Worm (Caenorhabditis elegans): ENCODE results near the gene B0035.15.

The B0035.15 gene

DNA sequence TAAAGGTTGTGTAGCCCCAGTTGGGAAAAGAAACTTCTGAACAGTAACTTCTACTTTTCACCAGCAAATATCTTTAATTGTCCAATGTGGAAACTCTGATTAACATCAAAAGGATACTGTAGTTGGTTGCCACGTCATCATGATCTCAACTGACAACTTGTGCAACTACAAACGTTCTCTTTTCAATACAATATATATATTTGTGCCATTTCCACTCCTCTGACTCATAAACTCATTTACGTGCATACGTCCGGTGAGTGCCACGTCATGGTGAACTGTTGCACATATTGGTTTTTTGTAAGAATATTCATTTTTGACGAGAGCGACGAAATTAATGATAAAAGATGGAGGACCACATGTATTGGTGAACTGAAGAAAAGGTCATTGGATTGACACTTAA is 9.7 kb upstream of the B0035.15 start:
- no peak for TF ChIP-seq hlh-1 (tag; optimal IDR thresholded peaks at IDR 0.05)
- TF ChIP-seq ztf-11 (tag; optimal IDR thresholded peaks at IDR 0.05): no peak
- no peak for TF ChIP-seq elt-3 (tag; optimal IDR thresholded peaks at IDR 0.05)
- TF ChIP-seq ceh-83 (GFP tag; optimal IDR thresholded peaks at IDR 0.05): no peak
- TF ChIP-seq ham-2 (GFP tag; optimal IDR thresholded peaks at IDR 0.05): no peak
- no peak for TF ChIP-seq sptf-1 (tag; optimal IDR thresholded peaks at IDR 0.05)
- no peak for TF ChIP-seq nhr-76 (tag; optimal IDR thresholded peaks at IDR 0.05)
- TF ChIP-seq ceh-39 (tag; optimal IDR thresholded peaks at IDR 0.05): no peak
- no peak for TF ChIP-seq drap-1 (GFP tag; optimal IDR thresholded peaks at IDR 0.05)
- no peak for TF ChIP-seq lsy-2 (tag; optimal IDR thresholded peaks at IDR 0.05)
- no peak for TF ChIP-seq nhr-237 (tag; optimal IDR thresholded peaks at IDR 0.05)
- TF ChIP-seq M03D4.4 (tag; optimal IDR thresholded peaks at IDR 0.05): no peak
- no peak for TF ChIP-seq nhr-12 (tag; optimal IDR thresholded peaks at IDR 0.05)
- no peak for TF ChIP-seq lin-13 (tag; optimal IDR thresholded peaks at IDR 0.05)
- TF ChIP-seq unc-39 (tag; optimal IDR thresholded peaks at IDR 0.05): no peak
- no peak for TF ChIP-seq pha-4 (tag; optimal IDR thresholded peaks at IDR 0.05)
- no peak for TF ChIP-seq unc-62 (GFP tag; optimal IDR thresholded peaks at IDR 0.05)
- no peak for TF ChIP-seq unc-120 (tag; optimal IDR thresholded peaks at IDR 0.05; ENCODE audit: poor library complexity, severe bottlenecking)
- TF ChIP-seq nhr-2 (tag; optimal IDR thresholded peaks at IDR 0.05): no peak

ce11 chrIV:11306548-11306947 is 8.5 kb upstream of the B0035.15 start, which contains the start of gene B0035.13:
TSS of gene B0035.13 (minus strand) at chrIV:11306720.
- no peak for TF ChIP-seq ztf-11 (tag; optimal IDR thresholded peaks at IDR 0.05)
- no peak for TF ChIP-seq ceh-39 (tag; optimal IDR thresholded peaks at IDR 0.05)
- TF ChIP-seq unc-39 (tag; optimal IDR thresholded peaks at IDR 0.05): no peak
- TF ChIP-seq nhr-12 (tag; optimal IDR thresholded peaks at IDR 0.05): no peak
- TF ChIP-seq M03D4.4 (tag; optimal IDR thresholded peaks at IDR 0.05): no peak
- TF ChIP-seq ham-2 (GFP tag; optimal IDR thresholded peaks at IDR 0.05): no peak
- TF ChIP-seq nhr-28 (tag; optimal IDR thresholded peaks at IDR 0.05): no peak
- no peak for TF ChIP-seq pha-4 (tag; optimal IDR thresholded peaks at IDR 0.05)
- TF ChIP-seq mls-2 (tag; optimal IDR thresholded peaks at IDR 0.05): no peak
- TF ChIP-seq tbx-8 (GFP tag; optimal IDR thresholded peaks at IDR 0.05): no peak
- no peak for TF ChIP-seq snpc-4 (tag; optimal IDR thresholded peaks at IDR 0.05)

ce11 chrIV:11304970-11305369 is 6.9 kb upstream of the B0035.15 start:
- TF ChIP-seq nhr-237 (tag; optimal IDR thresholded peaks at IDR 0.05): no peak
- TF ChIP-seq lsy-2 (tag; optimal IDR thresholded peaks at IDR 0.05): no peak
- no peak for TF ChIP-seq sptf-1 (tag; optimal IDR thresholded peaks at IDR 0.05)
- TF ChIP-seq ces-1 (GFP tag; optimal IDR thresholded peaks at IDR 0.05): no peak
- TF ChIP-seq lin-32 (GFP tag; optimal IDR thresholded peaks at IDR 0.05): no peak
- TF ChIP-seq ceh-83 (GFP tag; optimal IDR thresholded peaks at IDR 0.05): no peak
- no peak for TF ChIP-seq nhr-12 (tag; optimal IDR thresholded peaks at IDR 0.05)
- no peak for TF ChIP-seq tbx-8 (GFP tag; optimal IDR thresholded peaks at IDR 0.05)
- no peak for TF ChIP-seq nhr-28 (tag; optimal IDR thresholded peaks at IDR 0.05)
- no peak for TF ChIP-seq snpc-4 (tag; optimal IDR thresholded peaks at IDR 0.05)
- TF ChIP-seq sem-2 (GFP tag; optimal IDR thresholded peaks at IDR 0.05): no peak
- TF ChIP-seq ceh-43 (GFP tag; optimal IDR thresholded peaks at IDR 0.05): no peak
- TF ChIP-seq ceh-39 (tag; optimal IDR thresholded peaks at IDR 0.05): no peak

- no peak for TF ChIP-seq drap-1 (GFP tag; optimal IDR thresholded peaks at IDR 0.05)
- no peak for TF ChIP-seq elt-3 (tag; optimal IDR thresholded peaks at IDR 0.05)
- no peak for TF ChIP-seq nhr-2 (tag; optimal IDR thresholded peaks at IDR 0.05)
- TF ChIP-seq unc-39 (tag; optimal IDR thresholded peaks at IDR 0.05): no peak
- no peak for TF ChIP-seq cnd-1 (tag; optimal IDR thresholded peaks at IDR 0.05)
- no peak for TF ChIP-seq tbx-8 (GFP tag; optimal IDR thresholded peaks at IDR 0.05)
- TF ChIP-seq ceh-39 (tag; optimal IDR thresholded peaks at IDR 0.05): no peak
- TF ChIP-seq mls-2 (tag; optimal IDR thresholded peaks at IDR 0.05): no peak
- no peak for TF ChIP-seq hlh-1 (tag; optimal IDR thresholded peaks at IDR 0.05)
- no peak for TF ChIP-seq ces-1 (GFP tag; optimal IDR thresholded peaks at IDR 0.05)
- no peak for TF ChIP-seq nhr-237 (tag; optimal IDR thresholded peaks at IDR 0.05)
- no peak for TF ChIP-seq nhr-28 (tag; optimal IDR thresholded peaks at IDR 0.05)
These were observed 1.3 kb downstream of the B0035.15 start, which contains the start of gene mttu-1 for ce11 chrIV:11296787-11297186. TSS of gene mttu-1 (minus strand) at chrIV:11296887.

DNA sequence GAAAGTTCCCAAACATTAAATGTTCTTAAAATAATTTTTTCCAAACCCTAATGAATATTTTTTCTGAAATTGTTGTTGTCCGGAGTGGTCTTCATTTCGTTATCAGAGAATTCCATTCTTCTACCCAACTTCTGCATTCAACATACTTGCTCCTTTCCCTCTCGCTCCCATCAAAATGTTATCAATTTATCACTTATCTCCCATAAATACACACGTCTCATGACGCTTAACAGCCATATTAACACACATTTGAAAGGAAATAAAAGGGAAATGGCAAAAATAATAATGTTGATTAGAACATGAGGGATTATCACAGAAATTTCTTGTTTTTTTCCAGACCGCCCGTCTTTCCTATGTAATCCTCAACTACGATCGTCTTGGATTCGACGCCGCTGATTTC is 9.1 kb downstream of the B0035.15 start:
- no peak for TF ChIP-seq sem-2 (GFP tag; optimal IDR thresholded peaks at IDR 0.05)
- no peak for TF ChIP-seq ceh-83 (GFP tag; optimal IDR thresholded peaks at IDR 0.05)
- no peak for TF ChIP-seq lin-13 (tag; optimal IDR thresholded peaks at IDR 0.05)
- TF ChIP-seq sptf-1 (tag; optimal IDR thresholded peaks at IDR 0.05): no peak
- TF ChIP-seq nhr-237 (tag; optimal IDR thresholded peaks at IDR 0.05): no peak
- TF ChIP-seq nhr-2 (tag; optimal IDR thresholded peaks at IDR 0.05): no peak
- no peak for TF ChIP-seq cnd-1 (tag; optimal IDR thresholded peaks at IDR 0.05)
- TF ChIP-seq drap-1 (GFP tag; optimal IDR thresholded peaks at IDR 0.05): no peak
- no peak for TF ChIP-seq unc-62 (GFP tag; optimal IDR thresholded peaks at IDR 0.05)
- TF ChIP-seq hlh-1 (tag; optimal IDR thresholded peaks at IDR 0.05): no peak
- no peak for TF ChIP-seq nhr-12 (tag; optimal IDR thresholded peaks at IDR 0.05)
- TF ChIP-seq ztf-11 (tag; optimal IDR thresholded peaks at IDR 0.05): no peak
- no peak for TF ChIP-seq tbx-8 (GFP tag; optimal IDR thresholded peaks at IDR 0.05)
- no peak for TF ChIP-seq pha-4 (tag; optimal IDR thresholded peaks at IDR 0.05)
- no peak for TF ChIP-seq ceh-39 (tag; optimal IDR thresholded peaks at IDR 0.05)

All from whole organism, mixed stage, embryonic.